Worm (Caenorhabditis elegans): ENCODE measurements around the gene ZK185.3.

Gene ZK185.3

DNA sequence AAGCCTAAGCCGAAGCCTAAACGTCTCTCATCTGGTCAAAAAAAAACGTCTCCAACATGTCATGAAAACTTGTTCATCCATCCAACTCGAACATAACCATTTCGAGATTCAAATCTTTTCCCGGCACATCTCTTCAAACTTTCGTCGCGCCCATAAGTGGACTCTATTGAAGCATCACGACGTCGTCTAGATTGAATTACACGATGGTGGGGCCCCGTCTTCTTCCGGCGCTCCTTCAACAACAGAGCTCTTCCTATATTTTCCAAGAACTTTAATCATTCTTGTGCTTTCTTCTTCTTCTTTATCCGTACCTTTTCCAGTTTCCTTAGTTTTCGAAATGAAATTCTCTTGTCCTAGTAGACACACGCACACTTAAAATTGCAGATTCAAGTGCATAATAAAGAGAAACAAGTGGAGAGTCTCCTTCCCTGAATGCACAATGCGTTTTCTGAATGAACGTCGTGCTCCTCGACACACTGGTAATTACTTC lies 38.2 kb upstream of the ZK185.3 start, which contains the start of gene F28E10.1:
Gene F28E10.1 (plus strand): TSS at position 440 of the 490 bp plus-strand sequence.
- TF ChIP-seq ctbp-1 (GFP tag; IDR thresholded peaks at IDR 0.05) = peak; percentile 56; the same call in 1 of the 2 replicates
- TF ChIP-seq fkh-10 (GFP tag; optimal IDR thresholded peaks at IDR 0.05) = peak; percentile 82
- TF ChIP-seq ces-1 (GFP tag; optimal IDR thresholded peaks at IDR 0.05) = peak; percentile 8
- no peak for TF ChIP-seq jun-1 (tag; optimal IDR thresholded peaks at IDR 0.05)
- peak in 1 of 2 experiments; percentile 92 for TF ChIP-seq unc-62 (GFP tag; optimal IDR thresholded peaks at IDR 0.05 in 1 of 2)
- TF ChIP-seq unc-62 (tag; optimal IDR thresholded peaks at IDR 0.05) = no peak
- no peak for TF ChIP-seq nhr-41 (GFP tag; IDR thresholded peaks at IDR 0.05)

DNA sequence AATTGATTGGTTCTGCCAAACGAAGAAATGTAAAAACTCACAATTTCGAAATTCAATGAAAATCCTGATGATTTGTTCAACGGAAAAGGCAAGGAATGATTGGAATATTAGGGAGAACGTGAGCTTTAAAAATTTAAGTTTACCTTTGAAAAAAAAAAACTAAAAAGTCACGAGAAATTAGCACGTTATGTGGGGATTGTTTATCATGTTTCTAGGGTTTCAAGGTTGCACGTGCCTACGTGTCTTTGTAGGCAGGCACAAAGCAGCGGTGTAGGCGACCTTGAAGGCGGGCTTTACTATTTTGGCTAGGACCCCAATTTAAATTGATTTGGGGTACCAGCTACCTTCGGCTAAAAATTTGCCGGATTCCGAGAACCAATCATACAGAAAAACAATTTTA lies 37.1 kb upstream of the ZK185.3 start, which contains the start of gene F28E10.4:
Gene F28E10.4 (minus strand): TSS at position 101 of the 400 bp plus-strand sequence.
- TF ChIP-seq nhr-42 (GFP tag; IDR thresholded peaks at IDR 0.05) (no peak), ZK337.2 (GFP tag; IDR thresholded peaks at IDR 0.05) (no peak), set-16 (GFP tag; IDR thresholded peaks at IDR 0.05) (no peak), fos-1 (tag; optimal IDR thresholded peaks at IDR 0.05) (no peak), T20F7.1 (GFP tag; optimal IDR thresholded peaks at IDR 0.05) (no peak), F49E8.2 (tag; optimal IDR thresholded peaks at IDR 0.05; ENCODE audit: borderline replicate concordance) (no peak), unc-62 (GFP tag; optimal IDR thresholded peaks at IDR 0.05 in 1 of 2) (peak in 1 of 2 experiments; percentile 86), unc-62 (tag; optimal IDR thresholded peaks at IDR 0.05) (no peak), mxl-2 (GFP tag; conservative IDR thresholded peaks at IDR 0.05) (no peak)

DNA sequence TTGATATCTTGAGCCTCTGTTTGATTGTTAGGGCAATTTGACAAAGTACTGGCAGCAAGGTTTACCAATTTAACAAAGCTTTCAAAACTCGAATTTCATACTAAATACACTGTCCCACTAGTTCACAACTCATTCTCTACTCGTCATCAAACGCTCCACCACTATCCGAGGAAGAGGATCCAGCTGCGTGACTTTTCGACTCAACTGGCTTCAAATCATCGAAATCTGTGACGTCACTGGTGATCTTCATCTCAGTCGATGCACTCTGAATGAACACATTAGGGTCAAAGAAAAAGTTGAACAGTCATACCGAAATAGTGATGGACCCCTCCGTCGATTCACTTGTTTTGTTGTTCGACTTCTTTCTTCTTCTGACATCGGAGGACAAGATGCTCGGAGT lies 35.6 kb upstream of the ZK185.3 start:
- peak; percentile 84 for TF ChIP-seq aha-1 (tag)
- TF ChIP-seq dmd-6 (GFP tag; IDR thresholded peaks at IDR 0.05) = no peak
- no peak for TF ChIP-seq lin-1 (GFP tag; IDR thresholded peaks at IDR 0.05)
- TF ChIP-seq ama-1 (optimal IDR thresholded peaks at IDR 0.05) = peak; percentile 86
- TF ChIP-seq dve-1 (tag; optimal IDR thresholded peaks at IDR 0.05; ENCODE audit: insufficient read depth) = no peak

DNA sequence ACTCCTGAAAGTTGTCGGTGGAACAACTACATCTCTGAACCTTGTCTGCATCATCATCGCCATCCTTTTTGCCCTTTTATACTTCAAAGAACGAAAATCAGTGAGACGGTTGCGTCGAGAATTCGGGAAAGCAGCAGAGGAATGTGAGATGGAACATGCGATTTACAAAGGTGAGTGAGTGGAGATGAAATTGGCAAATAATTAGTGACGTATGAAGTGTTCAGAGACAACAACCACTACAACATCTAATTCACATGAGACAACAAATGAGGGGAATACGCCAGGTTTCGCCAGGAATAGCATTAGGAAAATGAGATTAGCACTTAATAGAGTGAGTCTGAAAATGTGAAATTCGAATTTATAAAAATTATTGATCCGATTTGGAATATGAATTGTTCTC lies 34.3 kb upstream of the ZK185.3 start:
- TF ChIP-seq nhr-28 (tag; optimal IDR thresholded peaks at IDR 0.05) = peak; percentile 7
- no peak for TF ChIP-seq skn-1 (tag; optimal IDR thresholded peaks at IDR 0.05)
- peak in 1 of 2 experiments; percentile 90 for TF ChIP-seq unc-62 (GFP tag; optimal IDR thresholded peaks at IDR 0.05 in 1 of 2)
- no peak for TF ChIP-seq unc-62 (tag; optimal IDR thresholded peaks at IDR 0.05)
- TF ChIP-seq zfp-2 (tag; optimal IDR thresholded peaks at IDR 0.05) = no peak
- TF ChIP-seq mep-1 (tag; optimal IDR thresholded peaks at IDR 0.05) = no peak
- TF ChIP-seq unc-39 (tag; optimal IDR thresholded peaks at IDR 0.05) = no peak

DNA sequence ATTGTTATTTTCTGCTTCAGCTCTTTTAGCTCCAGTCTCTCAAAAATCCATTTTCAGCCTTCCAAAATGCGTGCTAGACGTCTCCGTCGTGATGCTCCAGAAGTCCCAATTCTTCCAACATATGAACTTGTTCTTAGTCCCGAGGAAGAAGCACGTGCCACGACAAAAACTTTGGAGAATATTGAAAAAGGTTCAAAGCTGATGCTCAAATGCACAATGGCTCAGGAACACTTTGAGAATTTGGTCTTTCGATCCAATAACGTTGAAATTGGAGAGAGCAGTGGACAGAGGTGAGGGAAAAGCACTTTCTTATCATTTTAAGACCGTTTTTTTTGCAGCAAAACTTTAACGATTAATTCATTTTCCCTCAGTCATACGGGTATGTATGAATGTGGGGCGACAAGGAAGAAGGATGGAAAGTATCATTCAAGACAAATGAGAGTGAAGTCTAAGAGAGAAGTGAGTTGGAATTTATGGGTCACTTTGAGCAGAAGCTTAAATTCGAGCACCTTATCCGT lies 32.4 kb upstream of the ZK185.3 start, which contains the start of gene igeg-1:
Gene igeg-1 (plus strand): TSS at position 51 of the 518 bp plus-strand sequence.
- TF ChIP-seq nhr-76 (tag; optimal IDR thresholded peaks at IDR 0.05) = no peak
- TF ChIP-seq zag-1 (tag; optimal IDR thresholded peaks at IDR 0.05) = no peak
- no peak for TF ChIP-seq snpc-4 (tag; optimal IDR thresholded peaks at IDR 0.05)
- TF ChIP-seq aha-1 (tag) = peak; percentile 96
- TF ChIP-seq nhr-28 (tag; optimal IDR thresholded peaks at IDR 0.05) = peak; percentile 33
- TF ChIP-seq T26A8.4 (GFP tag; IDR thresholded peaks at IDR 0.05) = no peak
- TF ChIP-seq fos-1 (tag; optimal IDR thresholded peaks at IDR 0.05) = no peak
- TF ChIP-seq dmd-6 (GFP tag; IDR thresholded peaks at IDR 0.05) = peak; percentile 48; the same call in 1 of the 2 replicates
- no peak for TF ChIP-seq madf-9 (GFP tag; conservative IDR thresholded peaks at IDR 0.05)
- TF ChIP-seq skn-1 (tag; optimal IDR thresholded peaks at IDR 0.05) = no peak
- peak; percentile 23 for TF ChIP-seq ama-1 (optimal IDR thresholded peaks at IDR 0.05)
- TF ChIP-seq lsy-2 (tag; optimal IDR thresholded peaks at IDR 0.05) = no peak
- TF ChIP-seq F37D6.2 (tag; optimal IDR thresholded peaks at IDR 0.05) = no peak
- TF ChIP-seq pqm-1 (tag; optimal IDR thresholded peaks at IDR 0.05) = peak; percentile 70
- no peak for TF ChIP-seq aly-2 (tag; optimal IDR thresholded peaks at IDR 0.05)
- TF ChIP-seq dmd-9 (GFP tag; IDR thresholded peaks at IDR 0.05) = no peak

All from whole organism, L4 larva.